Worm (Caenorhabditis elegans) whole organism, L4 larva: ENCODE measurements around the gene C25F9.2.

ENCODE experiments used
- F37D6.2 ChIP-seq: sonication (generic microtip); optimal IDR thresholded peaks from 2 replicates; lab custom pipeline; 2016; ENCODE audit warnings: mild to moderate bottlenecking, missing genetic modification characterization, missing compliant biosample characterization
- F49E8.2 ChIP-seq: sonication (generic microtip); optimal IDR thresholded peaks from 2 replicates; lab custom pipeline; 2016; ENCODE audit warnings: missing compliant biosample characterization, mild to moderate bottlenecking, missing genetic modification characterization, borderline replicate concordance
- ZK546.5 ChIP-seq, 2 experiments: sonication (generic microtip); optimal IDR thresholded peaks; 2 replicates each; lab custom pipeline; 2017; ENCODE audit warnings: missing biosample characterization in 2 of 2, missing genetic modification characterization in 2 of 2
- aly-2 ChIP-seq: sonication (generic microtip); optimal IDR thresholded peaks from 2 replicates; lab custom pipeline; 2018; ENCODE audit warnings: missing biosample characterization, missing genetic modification characterization
- ceh-82 ChIP-seq: sonication (generic microtip); optimal IDR thresholded peaks from 2 replicates; lab custom pipeline; 2017; ENCODE audit warnings: missing biosample characterization, missing genetic modification characterization
- daf-16 ChIP-seq, 3 experiments: sonication (generic microtip); optimal IDR thresholded peaks; 2 replicates each; lab custom pipeline; 2016 to 2017; ENCODE audit warnings: missing genetic modification characterization in 3 of 3, missing genetic modification reagents in 3 of 3, mild to moderate bottlenecking in 2 of 3, missing compliant biosample characterization in 2 of 3, missing biosample characterization in 1 of 3, moderate library complexity in 1 of 3
- dmd-9 ChIP-seq: fragments of 200-800 bp; sonication (Bioruptor generic); IDR thresholded peaks from 2 replicates; pipeline ENCODE4 v1.3.6; 2022; ENCODE audit warnings: missing genetic modification reagents, missing genetic modification characterization, missing compliant biosample characterization
- dve-1 ChIP-seq: sonication (generic microtip); optimal IDR thresholded peaks from 2 replicates; lab custom pipeline; 2017; ENCODE audit warnings: antibody characterized with exemption, mild to moderate bottlenecking, missing genetic modification characterization, missing compliant biosample characterization; ENCODE audit not compliant: insufficient read depth
- hlh-30 ChIP-seq: sonication (generic microtip); optimal IDR thresholded peaks from 2 replicates; lab custom pipeline; 2017; ENCODE audit warnings: antibody characterized with exemption, mild to moderate bottlenecking, missing genetic modification characterization, missing compliant biosample characterization; ENCODE audit not compliant: insufficient read depth
- jun-1 ChIP-seq: fragments of 150-350 bp; optimal IDR thresholded peaks from 2 replicates; lab custom pipeline; 2014; ENCODE audit warnings: missing biosample characterization, missing genetic modification reagents, missing genetic modification characterization
- lim-7 ChIP-seq: fragments of 200-800 bp; sonication (Bioruptor generic); IDR thresholded peaks from 2 replicates; pipeline ENCODE4 v1.3.6; 2022; ENCODE audit warnings: missing genetic modification characterization, missing compliant biosample characterization
- mdl-1 ChIP-seq, 2 experiments: fragments of 150-350 bp in 1 of 2; sonication (generic microtip) in 1 of 2; optimal IDR thresholded peaks; 2 replicates each; lab custom pipeline; 2014 to 2017; ENCODE audit warnings: missing biosample characterization in 2 of 2, missing genetic modification characterization in 2 of 2
- nhr-76 ChIP-seq: fragments of 150-350 bp; optimal IDR thresholded peaks from 2 replicates; lab custom pipeline; 2014; ENCODE audit warnings: missing biosample characterization, missing genetic modification characterization
- unc-62 ChIP-seq, 3 experiments: fragments of 150-350 bp in 1 of 3; sonication (generic microtip); optimal IDR thresholded peaks in 2 of 3; peaks in 1 of 3; 1 replicate in 1 of 3; 2 replicates in 2 of 3; lab custom pipeline; 2014 to 2017; ENCODE audit warnings: missing biosample characterization in 3 of 3, missing genetic modification characterization in 3 of 3, missing genetic modification reagents in 3 of 3, missing genotype in 1 of 3

DNA sequence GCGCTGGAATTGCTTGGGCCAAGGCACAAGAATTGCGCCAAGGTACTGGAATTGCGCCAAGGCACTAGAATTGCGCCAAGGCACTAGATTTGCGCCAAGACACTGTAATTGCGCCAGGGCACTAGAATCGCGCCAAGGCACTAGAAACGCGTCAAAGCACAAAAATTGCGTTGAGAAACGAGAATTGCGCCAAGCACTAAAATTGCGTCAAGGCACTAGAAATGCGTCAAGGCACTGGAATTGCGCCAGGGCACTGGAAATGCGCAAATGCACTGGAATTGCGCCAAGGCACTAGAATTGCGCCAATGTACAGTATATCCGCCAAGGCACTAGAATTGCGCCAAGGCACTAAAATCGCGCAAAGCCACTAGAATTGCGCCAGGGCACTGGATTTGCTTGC, 49.5 kb upstream of the C25F9.2 start:
- TF ChIP-seq F49E8.2 (tag; lab: Kevin White, UChicago) (no peak), mdl-1 (tag; optimal IDR thresholded peaks at IDR 0.05; lab: Kevin White, UChicago) (no peak), nhr-76 (no peak), aly-2 (tag; lab: Kevin White, UChicago) (no peak), dmd-9 (GFP tag; lab: Robert Waterston, UW) (no peak), hlh-30 (no peak), ceh-82 (tag; lab: Kevin White, UChicago) (no peak), jun-1 (tag; lab: Kevin White, UChicago) (no peak), ZK546.5 (tag; optimal IDR thresholded peaks at IDR 0.05; lab: Kevin White, UChicago) (no peak), lim-7 (no peak), F37D6.2 (tag; lab: Kevin White, UChicago) (no peak), unc-62 (GFP tag; optimal IDR thresholded peaks at IDR 0.05 in 1 of 2; lab: Kevin White, UChicago) (no peak), unc-62 (tag; optimal IDR thresholded peaks at IDR 0.05; lab: Kevin White, UChicago) (no peak), daf-16 (GFP tag; optimal IDR thresholded peaks at IDR 0.05; lab: Kevin White, UChicago) (no peak), daf-16 (tag; optimal IDR thresholded peaks at IDR 0.05; lab: Kevin White, UChicago) (no peak), dve-1 (tag; lab: Kevin White, UChicago) (no peak)
